Fruit fly (Drosophila melanogaster) whole organism: ENCODE measurements around the gene Cyp40.

ENCODE experiments used
- CG8478 ChIP-seq: fragments of >200 bp; optimal IDR thresholded peaks from 2 replicates; lab custom pipeline; 2018; ENCODE audit warnings: inconsistent platforms
- psq ChIP-seq: fragments of >200 bp; optimal IDR thresholded peaks from 2 replicates; lab custom pipeline; 2017
- usp ChIP-seq: fragments of >200 bp; optimal IDR thresholded peaks from 2 replicates; lab custom pipeline; 2017; ENCODE audit warnings: missing biosample characterization, missing genetic modification characterization, mixed read lengths

- no peak for TF ChIP-seq psq (lab: Kevin White, UChicago)
- TF ChIP-seq usp (GFP tag; lab: Kevin White, UChicago) = no peak
- no peak for TF ChIP-seq CG8478 (lab: Kevin White, UChicago)
Observed at dm6 chr3L:9598688-9599087, 29.8 kb upstream of the Cyp40 start, which contains the start of gene CG3222.
